Fruit fly (Drosophila melanogaster) whole organism, prepupa: ENCODE data around the gene CG31715.

Experiments used
- CG10631 ChIP-seq: fragments of 200-800 bp; sonication (Bioruptor generic); optimal IDR thresholded peaks from 2 replicates; lab custom pipeline; 2016; ENCODE audit warnings: missing biosample characterization, missing genetic modification characterization
- CG10669 ChIP-seq: fragments of 200-800 bp; sonication (Bioruptor generic); optimal IDR thresholded peaks from 3 replicates; lab custom pipeline; 2018; ENCODE audit warnings: missing biosample characterization, mild to moderate bottlenecking, missing genetic modification characterization, moderate library complexity
- CG11902 ChIP-seq: fragments of 200-800 bp; sonication (Bioruptor generic); optimal IDR thresholded peaks from 3 replicates; lab custom pipeline; 2016; ENCODE audit warnings: missing biosample characterization, missing genetic modification characterization
- CG15336 ChIP-seq: fragments of 200-800 bp; sonication (Bioruptor generic); IDR thresholded peaks from 2 replicates; pipeline ENCODE4 v1.3.6; 2022; ENCODE audit warnings: missing biosample characterization, missing genetic modification characterization
- CG1621 ChIP-seq: fragments of 200-800 bp; sonication (Bioruptor generic); optimal IDR thresholded peaks from 3 replicates; lab custom pipeline; 2018; ENCODE audit warnings: missing biosample characterization, mild to moderate bottlenecking, missing genetic modification characterization
- CG16779 ChIP-seq: fragments of 200-800 bp; sonication (Bioruptor generic); optimal IDR thresholded peaks from 3 replicates; lab custom pipeline; 2017; ENCODE audit warnings: missing biosample characterization, mild to moderate bottlenecking, missing genetic modification characterization
- CG3032 ChIP-seq: fragments of 200-800 bp; optimal IDR thresholded peaks from 2 replicates; lab custom pipeline; 2019; ENCODE audit warnings: missing biosample characterization, mild to moderate bottlenecking, missing genetic modification characterization, moderate library complexity
- CG31627 ChIP-seq: fragments of 200-800 bp; sonication (Bioruptor generic); optimal IDR thresholded peaks from 3 replicates; lab custom pipeline; 2016; ENCODE audit warnings: missing biosample characterization, missing genetic modification characterization
- CG32006 ChIP-seq: fragments of 200-800 bp; sonication (Bioruptor generic); optimal IDR thresholded peaks from 3 replicates; lab custom pipeline; 2017; ENCODE audit warnings: missing biosample characterization, mild to moderate bottlenecking, missing genetic modification characterization
- CG34406 ChIP-seq: fragments of 200-800 bp; sonication (Bioruptor generic); optimal IDR thresholded peaks from 3 replicates; lab custom pipeline; 2016; ENCODE audit warnings: missing biosample characterization, missing genetic modification characterization
- CG3919 ChIP-seq: fragments of 200-800 bp; sonication (Bioruptor generic); optimal IDR thresholded peaks from 3 replicates; lab custom pipeline; 2016; ENCODE audit warnings: missing biosample characterization, missing genetic modification characterization
- CG4318 ChIP-seq: fragments of 200-800 bp; sonication (Bioruptor generic); optimal IDR thresholded peaks from 3 replicates; lab custom pipeline; 2017; ENCODE audit warnings: missing biosample characterization, mild to moderate bottlenecking, missing genetic modification characterization
- CG6163 ChIP-seq: fragments of 200-800 bp; sonication (Bioruptor generic); IDR thresholded peaks from 3 replicates; pipeline ENCODE4 v1.3.6; 2022; ENCODE audit warnings: missing biosample characterization, missing genetic modification characterization
- CG6276 ChIP-seq: fragments of 200-800 bp; sonication (Bioruptor generic); optimal IDR thresholded peaks from 2 replicates; lab custom pipeline; 2017; ENCODE audit warnings: missing biosample characterization, mild to moderate bottlenecking, missing genetic modification characterization
- CG6854 ChIP-seq: fragments of 200-800 bp; sonication (Bioruptor generic); optimal IDR thresholded peaks from 2 replicates; lab custom pipeline; 2017; ENCODE audit warnings: missing biosample characterization, mild to moderate bottlenecking, missing genetic modification characterization
- CG7368 ChIP-seq: fragments of 200-800 bp; sonication (Bioruptor generic); optimal IDR thresholded peaks from 3 replicates; lab custom pipeline; 2016; ENCODE audit warnings: missing biosample characterization, missing genetic modification characterization
- CG8119 ChIP-seq: fragments of 200-800 bp; sonication (Bioruptor generic); IDR thresholded peaks from 3 replicates; pipeline ENCODE4 v1.3.6; 2022; ENCODE audit warnings: missing biosample characterization, missing genetic modification characterization
- CG8319 ChIP-seq: fragments of 200-800 bp; sonication (Bioruptor generic); optimal IDR thresholded peaks from 3 replicates; lab custom pipeline; 2016; ENCODE audit warnings: missing biosample characterization, missing genetic modification characterization
- CG8632 ChIP-seq: fragments of 200-800 bp; sonication (Bioruptor generic); optimal IDR thresholded peaks from 3 replicates; lab custom pipeline; 2016; ENCODE audit warnings: missing biosample characterization, missing genetic modification characterization
- CG9139 ChIP-seq: fragments of 200-800 bp; sonication (Bioruptor generic); optimal IDR thresholded peaks from 3 replicates; lab custom pipeline; 2017; ENCODE audit warnings: missing biosample characterization, mild to moderate bottlenecking, missing genetic modification characterization
- Eip75B ChIP-seq: fragments of 200-800 bp; sonication (Bioruptor generic); optimal IDR thresholded peaks from 3 replicates; lab custom pipeline; 2016; ENCODE audit warnings: missing biosample characterization, missing genetic modification characterization
- Eip78C ChIP-seq: fragments of 200-800 bp; sonication (Bioruptor generic); peaks from one replicate; lab custom pipeline; 2016; ENCODE audit warnings: missing biosample characterization, missing genetic modification characterization
- Eip93F ChIP-seq: fragments of 200-800 bp; sonication (Bioruptor generic); optimal IDR thresholded peaks from 2 replicates; lab custom pipeline; 2016; ENCODE audit warnings: missing biosample characterization, mild to moderate bottlenecking, missing genetic modification characterization
- Ets21C ChIP-seq: fragments of 200-800 bp; sonication (Bioruptor generic); optimal IDR thresholded peaks from 3 replicates; lab custom pipeline; 2016; ENCODE audit warnings: missing biosample characterization, missing genetic modification characterization
- Ets96B ChIP-seq: fragments of 200-800 bp; optimal IDR thresholded peaks from 2 replicates; lab custom pipeline; 2019; ENCODE audit warnings: missing biosample characterization, mild to moderate bottlenecking, missing genetic modification characterization, moderate library complexity
- Hr39 ChIP-seq: fragments of 200-800 bp; sonication (Bioruptor generic); optimal IDR thresholded peaks from 2 replicates; lab custom pipeline; 2016; ENCODE audit warnings: missing biosample characterization, missing genetic modification characterization
- Lpt ChIP-seq: fragments of 200-800 bp; sonication (Bioruptor generic); optimal IDR thresholded peaks from 3 replicates; lab custom pipeline; 2016; ENCODE audit warnings: missing biosample characterization, missing genetic modification characterization
- Met ChIP-seq: fragments of 200-800 bp; sonication (Bioruptor generic); optimal IDR thresholded peaks from 3 replicates; lab custom pipeline; 2016; ENCODE audit warnings: missing biosample characterization, missing genetic modification characterization
- Smox ChIP-seq: fragments of 200-800 bp; sonication (Bioruptor generic); optimal IDR thresholded peaks from 3 replicates; lab custom pipeline; 2016; ENCODE audit warnings: missing biosample characterization, missing genetic modification characterization
- Sox102F ChIP-seq: fragments of 200-800 bp; sonication (Bioruptor generic); optimal IDR thresholded peaks from 2 replicates; lab custom pipeline; 2016; ENCODE audit warnings: missing biosample characterization, mild to moderate bottlenecking, missing genetic modification characterization
- Sox14 ChIP-seq: fragments of 200-800 bp; sonication (Bioruptor generic); optimal IDR thresholded peaks from 3 replicates; lab custom pipeline; 2016; ENCODE audit warnings: missing biosample characterization, missing genetic modification characterization
- Sox15 ChIP-seq: fragments of 200-800 bp; sonication (Bioruptor generic); optimal IDR thresholded peaks from 3 replicates; lab custom pipeline; 2016; ENCODE audit warnings: missing biosample characterization, missing genetic modification characterization
- achi ChIP-seq: fragments of 200-800 bp; sonication (Bioruptor generic); optimal IDR thresholded peaks from 3 replicates; lab custom pipeline; 2016; ENCODE audit warnings: missing biosample characterization, missing genetic modification characterization
- acj6 ChIP-seq: fragments of 200-800 bp; sonication (Bioruptor generic); optimal IDR thresholded peaks from 3 replicates; lab custom pipeline; 2016; ENCODE audit warnings: missing biosample characterization, missing genetic modification characterization
- cyc ChIP-seq: fragments of 200-800 bp; sonication (Bioruptor generic); optimal IDR thresholded peaks from 3 replicates; lab custom pipeline; 2016; ENCODE audit warnings: missing biosample characterization, missing genetic modification characterization
- dac ChIP-seq: fragments of 200-800 bp; sonication (Bioruptor generic); optimal IDR thresholded peaks from 2 replicates; lab custom pipeline; 2017; ENCODE audit warnings: missing biosample characterization, mild to moderate bottlenecking, missing genetic modification characterization
- dsx ChIP-seq: fragments of 200-800 bp; optimal IDR thresholded peaks from 3 replicates; lab custom pipeline; 2019; ENCODE audit warnings: missing biosample characterization, mild to moderate bottlenecking, missing genetic modification characterization, moderate library complexity; ENCODE audit not compliant: poor library complexity, severe bottlenecking
- esn ChIP-seq: fragments of 200-800 bp; sonication (Bioruptor generic); optimal IDR thresholded peaks from 2 replicates; lab custom pipeline; 2016; ENCODE audit warnings: missing biosample characterization, mild to moderate bottlenecking, missing genetic modification characterization, moderate library complexity
- fd59A ChIP-seq: fragments of 200-800 bp; sonication (Bioruptor generic); optimal IDR thresholded peaks from 2 replicates; lab custom pipeline; 2017; ENCODE audit warnings: missing biosample characterization, mild to moderate bottlenecking, missing genetic modification characterization, missing genetic modification reagents
- fd85E ChIP-seq: fragments of 200-800 bp; sonication (Bioruptor generic); optimal IDR thresholded peaks from 3 replicates; lab custom pipeline; 2016; ENCODE audit warnings: missing biosample characterization, missing genetic modification characterization
- lz ChIP-seq: fragments of 200-800 bp; sonication (Bioruptor generic); optimal IDR thresholded peaks from 3 replicates; lab custom pipeline; 2016; ENCODE audit warnings: missing biosample characterization, missing genetic modification characterization
- net ChIP-seq: fragments of 200-800 bp; sonication (Bioruptor generic); optimal IDR thresholded peaks from 3 replicates; lab custom pipeline; 2016; ENCODE audit warnings: missing biosample characterization, missing genetic modification characterization
- pdm3 ChIP-seq: fragments of 200-800 bp; sonication (Bioruptor generic); optimal IDR thresholded peaks from 3 replicates; lab custom pipeline; 2016; ENCODE audit warnings: missing biosample characterization, missing genetic modification characterization
- salr ChIP-seq, 2 experiments: fragments of 200-800 bp; sonication (Bioruptor generic); optimal IDR thresholded peaks; 3 replicates each; lab custom pipeline; 2016 to 2018; ENCODE audit warnings: missing biosample characterization in 2 of 2, missing genetic modification characterization in 2 of 2, mild to moderate bottlenecking in 1 of 2
- ss ChIP-seq, 2 experiments: fragments of 200-800 bp; sonication (Bioruptor generic); optimal IDR thresholded peaks; 2 replicates in 1 of 2; 3 replicates in 1 of 2; lab custom pipeline; 2017 to 2018; ENCODE audit warnings: mild to moderate bottlenecking in 2 of 2, missing biosample characterization in 2 of 2, missing genetic modification characterization in 2 of 2, moderate library complexity in 1 of 2
- svp ChIP-seq: fragments of 200-800 bp; sonication (Bioruptor generic); peaks from one replicate; lab custom pipeline; 2016; ENCODE audit warnings: missing biosample characterization, missing genetic modification characterization
- topi ChIP-seq: fragments of 200-800 bp; sonication (Bioruptor generic); optimal IDR thresholded peaks from 3 replicates; lab custom pipeline; 2016; ENCODE audit warnings: missing biosample characterization, missing genetic modification characterization
- vri ChIP-seq: fragments of 200-800 bp; sonication (Bioruptor generic); optimal IDR thresholded peaks from 3 replicates; lab custom pipeline; 2016; ENCODE audit warnings: missing biosample characterization, mild to moderate bottlenecking, missing genetic modification characterization

Gene CG31715

DNA sequence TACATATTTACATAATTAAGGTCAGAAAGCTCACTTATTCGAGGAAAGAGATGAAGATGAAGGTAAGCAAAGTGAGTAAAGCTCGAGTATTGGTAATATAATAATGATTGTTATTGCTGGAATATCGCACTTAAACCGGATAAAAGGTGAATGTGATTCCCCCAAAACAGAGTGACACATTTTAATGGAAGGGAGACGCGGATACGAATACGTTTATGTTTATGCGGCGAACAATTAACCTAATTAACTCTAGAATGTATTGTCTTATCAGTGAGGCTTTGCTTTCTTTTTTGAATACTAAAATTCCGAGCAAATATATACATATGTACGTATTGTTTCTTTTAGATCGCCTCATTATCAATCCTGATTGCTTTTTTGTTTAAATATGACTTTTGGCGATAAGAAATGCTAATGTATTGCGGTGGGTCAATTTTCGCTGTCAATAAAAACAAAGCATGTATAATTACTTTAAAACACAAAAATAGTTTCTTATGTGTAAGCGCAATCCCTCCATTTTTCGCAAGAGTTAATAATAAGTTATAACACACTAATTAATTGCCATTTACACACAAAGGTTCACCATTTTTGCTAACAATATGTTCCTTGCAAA lies 35.8 kb upstream of the CG31715 start:
- TF ChIP-seq CG16779 (no peak), Eip78C (peak; percentile 39)
- TF ChIP-seq, all 60 proteins: peak for 1

DNA sequence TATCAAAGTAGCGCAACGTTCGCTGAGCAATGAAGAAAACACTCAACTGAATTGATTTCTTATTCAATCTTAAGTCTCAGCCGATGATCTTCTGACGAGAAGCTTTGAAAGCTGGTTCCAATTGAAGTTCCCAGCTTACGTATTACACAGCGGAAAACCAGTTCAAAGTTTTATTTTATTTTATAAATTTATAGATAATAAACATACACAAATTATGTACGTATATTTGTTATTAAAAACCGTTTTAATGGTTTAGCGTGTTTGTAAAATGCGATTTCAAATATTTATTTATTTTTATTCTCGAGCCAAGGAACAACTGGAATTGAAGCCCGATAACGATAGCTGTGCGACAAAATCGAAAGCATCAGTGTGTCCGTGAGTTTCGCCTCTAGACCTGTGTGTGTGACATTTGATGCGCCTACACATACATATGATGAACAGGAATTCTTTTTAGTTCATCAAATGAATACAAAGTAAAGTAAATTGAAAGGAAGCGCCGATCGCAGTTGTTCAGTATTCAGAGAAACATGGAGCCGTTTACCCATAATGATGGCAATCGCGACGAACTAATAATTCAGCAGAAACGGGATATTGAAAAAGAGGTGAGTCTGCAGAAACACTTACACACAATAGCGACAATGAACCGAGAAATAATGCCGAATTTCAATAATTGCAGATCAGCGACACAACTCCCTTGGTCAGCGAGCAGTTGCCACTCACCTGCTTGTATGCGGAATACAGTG lies 34.7 kb upstream of the CG31715 start, which contains the start of the genes CG5390 and CG4968:
Gene CG5390 (minus strand): TSS at position 77 of the 743 bp plus-strand sequence.
Gene CG4968 (plus strand): TSS at position 405 of the 743 bp plus-strand sequence.
- TF ChIP-seq CG6276 = no peak
- no peak for TF ChIP-seq Smox (GFP tag; lab: Kevin White, UChicago)
- TF ChIP-seq CG6854 (GFP tag; lab: Kevin White, UChicago) = peak; percentile 46
- TF ChIP-seq CG8319 (GFP tag; lab: Kevin White, UChicago) = no peak
- peak; percentile 70 for TF ChIP-seq CG34406 (GFP tag; lab: Kevin White, UChicago)
- TF ChIP-seq ss (GFP tag; optimal IDR thresholded peaks at IDR 0.05; lab: Kevin White, UChicago) = peak in 1 of 2 experiments; percentile 77
- TF ChIP-seq CG10631 = peak; percentile 80
- TF ChIP-seq CG6163 (GFP tag; lab: Robert Waterston, UW) = peak; percentile 79; the same call in 2 of the 3 replicates
- TF ChIP-seq CG9139 = peak; percentile 26
- TF ChIP-seq Ets21C (GFP tag; lab: Kevin White, UChicago) = peak; percentile 22
- TF ChIP-seq acj6 (GFP tag; lab: Kevin White, UChicago) = peak; percentile 74
- peak; percentile 58 for TF ChIP-seq Eip75B
- TF ChIP-seq CG15336 (GFP tag; lab: Robert Waterston, UW) = peak; percentile 87
- peak; percentile 70 for TF ChIP-seq vri (GFP tag; lab: Kevin White, UChicago)
- peak; percentile 61 for TF ChIP-seq lz
- peak; percentile 66 for TF ChIP-seq topi (GFP tag; lab: Kevin White, UChicago)
- no peak for TF ChIP-seq CG32006
- peak; percentile 62 for TF ChIP-seq Sox14 (GFP tag; lab: Kevin White, UChicago)
- peak; percentile 74; the same call in 2 of the 3 replicates for TF ChIP-seq CG8119
- TF ChIP-seq Ets96B (tag; lab: Kevin White, UChicago) = peak; percentile 77
- no peak for TF ChIP-seq net (GFP tag; lab: Kevin White, UChicago)
- TF ChIP-seq CG4318 = no peak
- peak; percentile 75 for TF ChIP-seq Sox102F
- TF ChIP-seq fd59A (GFP tag; lab: Kevin White, UChicago) = no peak
- TF ChIP-seq CG10669 (GFP tag; lab: Kevin White, UChicago) = no peak
- peak; percentile 76 for TF ChIP-seq Met (GFP tag; lab: Kevin White, UChicago)
- TF ChIP-seq dac = peak; percentile 59
- TF ChIP-seq CG3919 (GFP tag; lab: Kevin White, UChicago) = no peak
- peak; percentile 59 for TF ChIP-seq Lpt (GFP tag; lab: Kevin White, UChicago)
- TF ChIP-seq svp (GFP tag; lab: Kevin White, UChicago) = no peak
- peak; percentile 78 for TF ChIP-seq achi
- TF ChIP-seq fd85E = no peak
- TF ChIP-seq CG31627 (GFP tag; lab: Kevin White, UChicago) = peak; percentile 51
- peak; percentile 77 for TF ChIP-seq esn
- peak; percentile 7 to 53 for TF ChIP-seq salr (GFP tag; optimal IDR thresholded peaks at IDR 0.05; lab: Kevin White, UChicago)
- TF ChIP-seq pdm3 (GFP tag; lab: Kevin White, UChicago) = no peak
- peak; percentile 16 for TF ChIP-seq Sox15 (GFP tag; lab: Kevin White, UChicago)
- TF ChIP-seq Eip93F (GFP tag; lab: Kevin White, UChicago) = peak; percentile 89
- no peak for TF ChIP-seq Hr39 (GFP tag; lab: Kevin White, UChicago)
- no peak for TF ChIP-seq CG1621
- TF ChIP-seq CG11902 (GFP tag; lab: Kevin White, UChicago) = peak; percentile 31
- no peak for TF ChIP-seq CG8632
- TF ChIP-seq CG7368 (GFP tag; lab: Kevin White, UChicago) = no peak
- TF ChIP-seq CG16779 = no peak
- peak; percentile 74 for TF ChIP-seq CG3032 (tag; lab: Kevin White, UChicago)
- TF ChIP-seq cyc (GFP tag; lab: Kevin White, UChicago) = peak; percentile 55
- TF ChIP-seq dsx (GFP tag; lab: Kevin White, UChicago) = peak; percentile 94
